Worm (Caenorhabditis elegans) whole organism, L4 larva: ENCODE measurements around the gene idpb-5.

Experiments
- daf-12 ChIP-seq: fragments of 150-350 bp; optimal IDR thresholded peaks from 2 replicates; lab custom pipeline; 2014; ENCODE audit warnings: missing biosample characterization, missing genetic modification reagents, missing genetic modification characterization
- egl-27 ChIP-seq: sonication (generic microtip); optimal IDR thresholded peaks from 3 replicates; lab custom pipeline; 2017; ENCODE audit warnings: missing biosample characterization, missing genetic modification reagents, missing genetic modification characterization
- jun-1 ChIP-seq: fragments of 150-350 bp; optimal IDR thresholded peaks from 2 replicates; lab custom pipeline; 2014; ENCODE audit warnings: missing biosample characterization, missing genetic modification reagents, missing genetic modification characterization
- lsy-2 ChIP-seq, 2 experiments: fragments of 150-350 bp in 1 of 2; sonication (generic microtip) in 1 of 2; optimal IDR thresholded peaks; 2 replicates each; lab custom pipeline; 2014 to 2017; ENCODE audit warnings: missing biosample characterization in 2 of 2, missing genetic modification characterization in 2 of 2
- nhr-10 ChIP-seq: fragments of 150-350 bp; optimal IDR thresholded peaks from 2 replicates; lab custom pipeline; 2014; ENCODE audit warnings: missing biosample characterization, missing genetic modification characterization
- unc-62 ChIP-seq, 3 experiments: fragments of 150-350 bp in 1 of 3; sonication (generic microtip); optimal IDR thresholded peaks in 2 of 3; peaks in 1 of 3; 1 replicate in 1 of 3; 2 replicates in 2 of 3; lab custom pipeline; 2014 to 2017; ENCODE audit warnings: missing biosample characterization in 3 of 3, missing genetic modification characterization in 3 of 3, missing genetic modification reagents in 3 of 3, missing genotype in 1 of 3

- TF ChIP-seq egl-27 (tag; lab: Kevin White, UChicago): no peak
- TF ChIP-seq lsy-2 (tag; optimal IDR thresholded peaks at IDR 0.05; lab: Kevin White, UChicago): no peak
- no peak for TF ChIP-seq daf-12 (tag; lab: Kevin White, UChicago)
- no peak for TF ChIP-seq jun-1 (tag; lab: Kevin White, UChicago)
- TF ChIP-seq unc-62 (GFP tag; optimal IDR thresholded peaks at IDR 0.05 in 1 of 2; lab: Kevin White, UChicago): no peak
- TF ChIP-seq unc-62 (tag; optimal IDR thresholded peaks at IDR 0.05; lab: Kevin White, UChicago): no peak
- no peak for TF ChIP-seq nhr-10
These were observed 35.7 kb downstream of the idpb-5 start, which contains the start of gene sulp-4 for ce11 chrV:11875060-11875459.
